Fruit fly (Drosophila melanogaster) whole organism: ENCODE measurements around the gene Capr.

Experiments
- CG8478 ChIP-seq: fragments of >200 bp; optimal IDR thresholded peaks from 2 replicates; lab custom pipeline; 2018; ENCODE audit warnings: inconsistent platforms
- EcR ChIP-seq, 2 experiments: fragments of >200 bp; optimal IDR thresholded peaks; 2 replicates each; lab custom pipeline; 2017; ENCODE audit warnings: missing biosample characterization in 2 of 2, missing genetic modification characterization in 2 of 2, missing genetic modification reagents in 2 of 2
- psq ChIP-seq: fragments of >200 bp; optimal IDR thresholded peaks from 2 replicates; lab custom pipeline; 2017
- usp ChIP-seq: fragments of >200 bp; optimal IDR thresholded peaks from 2 replicates; lab custom pipeline; 2017; ENCODE audit warnings: missing biosample characterization, missing genetic modification characterization, mixed read lengths

DNA sequence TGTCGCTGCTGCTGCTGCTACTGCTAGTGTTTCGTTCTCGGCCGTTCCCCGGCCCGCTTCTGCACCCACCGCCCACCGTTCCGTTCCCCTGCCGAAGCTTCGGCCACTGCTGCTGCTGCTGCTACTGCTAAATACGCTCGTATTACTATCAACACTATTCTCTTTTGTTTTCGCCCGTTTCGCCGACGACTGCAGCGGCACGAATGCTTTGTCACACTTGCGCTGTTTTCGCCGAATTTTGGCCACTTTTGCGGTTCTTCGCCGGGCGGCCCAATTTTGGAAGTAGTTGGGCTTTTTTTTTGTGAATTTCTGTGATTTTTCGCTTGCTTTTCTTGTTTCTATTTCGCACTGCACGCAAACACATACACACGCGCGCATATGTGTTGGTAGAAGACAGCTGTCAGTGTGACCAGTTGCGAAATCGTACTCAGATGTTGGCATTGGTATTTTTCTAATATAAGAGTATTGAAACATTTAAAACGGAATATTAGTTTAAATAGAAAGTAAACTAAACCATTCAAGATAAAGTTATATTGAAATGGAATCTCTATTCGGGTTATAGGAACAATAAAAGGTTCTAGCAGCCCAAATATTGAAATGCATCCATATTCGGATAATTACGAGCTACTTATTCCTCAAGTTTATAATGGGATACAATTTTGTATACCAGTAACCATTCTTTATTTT is 51.2 kb downstream of the Capr start, which contains the start of gene not:
- no peak for TF ChIP-seq psq (lab: Kevin White, UChicago)
- TF ChIP-seq CG8478 (lab: Kevin White, UChicago), result no peak
- TF ChIP-seq usp (GFP tag; lab: Kevin White, UChicago), result no peak
- no peak for TF ChIP-seq EcR (GFP tag; optimal IDR thresholded peaks at IDR 0.05; lab: Kevin White, UChicago)
